Worm (Caenorhabditis elegans) whole organism, L4/young adult: Measurements from ENCODE around the gene F42A9.17.

Experiments
- W03F9.2 ChIP-seq: fragments of 150-350 bp; optimal IDR thresholded peaks from 2 replicates; lab custom pipeline; 2014; ENCODE audit warnings: missing biosample characterization, missing genetic modification characterization
- dao-5 ChIP-seq: sonication (generic microtip); optimal IDR thresholded peaks from 2 replicates; lab custom pipeline; 2016; ENCODE audit warnings: missing genotype, missing genetic modification characterization, moderate library complexity, missing compliant biosample characterization
- him-1 ChIP-seq: sonication (generic microtip); optimal IDR thresholded peaks from 2 replicates; lab custom pipeline; 2016; ENCODE audit warnings: missing genotype, missing genetic modification reagents, missing genetic modification characterization, missing compliant biosample characterization

The F42A9.17 gene

ce11 chrIV:8587605-8588004, 24.1 kb downstream of the F42A9.17 start:
- TF ChIP-seq dao-5 (no peak), W03F9.2 (no peak), him-1 (no peak)

ce11 chrIV:8587057-8587456, 24.7 kb downstream of the F42A9.17 start:
- TF ChIP-seq dao-5 (no peak), W03F9.2 (no peak), him-1 (no peak)

- TF ChIP-seq W03F9.2 (no peak), dao-5 (no peak), him-1 (no peak)
These were observed 26.4 kb downstream of the F42A9.17 start, which contains the start of gene catp-7 for ce11 chrIV:8585076-8586033. Gene catp-7, plus strand, starts transcription at chrIV:8585983.

- no peak for TF ChIP-seq dao-5
- TF ChIP-seq him-1, result no peak
- no peak for TF ChIP-seq W03F9.2
These were observed 40.6 kb downstream of the F42A9.17 start, which contains the start of gene Y59H11AM.1 for ce11 chrIV:8571138-8571537. Gene Y59H11AM.1, plus strand, starts transcription at chrIV:8571438.

- no peak for TF ChIP-seq dao-5
- no peak for TF ChIP-seq him-1
- TF ChIP-seq W03F9.2, result no peak
These were observed 41.0 kb downstream of the F42A9.17 start for ce11 chrIV:8570719-8571118.

ce11 chrIV:8570253-8570652, 41.5 kb downstream of the F42A9.17 start, which contains the start of gene Y59H11AM.4:
Gene Y59H11AM.4, minus strand, starts transcription at chrIV:8570353.
- TF ChIP-seq W03F9.2 (no peak), dao-5 (no peak), him-1 (no peak)
